Worm (Caenorhabditis elegans): Measurements from ENCODE around the gene col-115.

DNA sequence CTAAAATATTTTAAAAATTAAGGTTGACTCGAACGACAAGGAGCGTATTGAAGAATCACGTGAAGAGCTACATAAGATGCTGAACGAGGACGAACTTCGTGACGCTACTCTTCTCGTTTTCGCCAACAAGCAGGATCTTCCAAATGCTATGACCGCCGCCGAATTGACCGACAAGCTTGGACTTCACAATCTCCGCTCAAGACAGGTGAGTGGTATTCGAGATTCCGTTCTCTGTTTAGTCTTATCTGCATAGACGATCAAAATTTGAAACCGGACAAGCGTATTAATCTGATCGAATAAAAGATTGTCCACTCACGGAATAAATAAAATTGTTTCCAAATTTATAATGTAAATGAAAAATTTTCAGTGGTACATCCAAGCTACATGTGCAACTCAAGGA is 5.5 kb upstream of the col-115 start:
- no peak for TF ChIP-seq unc-39 (tag; optimal IDR thresholded peaks at IDR 0.05)
- peak; percentile 4 for TF ChIP-seq sma-9 (GFP tag; optimal IDR thresholded peaks at IDR 0.05)
- TF ChIP-seq sma-9 (tag; optimal IDR thresholded peaks at IDR 0.05): no peak
- no peak for TF ChIP-seq lin-13 (GFP tag; optimal IDR thresholded peaks at IDR 0.05)
- TF ChIP-seq elt-3 (tag; optimal IDR thresholded peaks at IDR 0.05): no peak
- no peak for TF ChIP-seq ama-1 (optimal IDR thresholded peaks at IDR 0.05)
- TF ChIP-seq nhr-237 (tag; optimal IDR thresholded peaks at IDR 0.05): no peak
- TF ChIP-seq unc-62 (GFP tag; optimal IDR thresholded peaks at IDR 0.05): no peak
- TF ChIP-seq lsy-2 (tag; optimal IDR thresholded peaks at IDR 0.05): no peak
- no peak for TF ChIP-seq ztf-4 (tag; optimal IDR thresholded peaks at IDR 0.05)
- no peak for TF ChIP-seq sma-3 (GFP tag; optimal IDR thresholded peaks at IDR 0.05)

All from whole organism, L2 larva.